Fruit fly (Drosophila melanogaster): ENCODE measurements around the gene CCHa2.

The CCHa2 gene

dm6 chr3R:13395133-13395532, at the start of gene CCHa2:
Gene CCHa2, minus strand, starts transcription at chr3R:13395197.
- no peak for TF ChIP-seq CG11617 (GFP tag; optimal IDR thresholded peaks at IDR 0.05)
- TF ChIP-seq CG12768 (GFP tag; optimal IDR thresholded peaks at IDR 0.05), result no peak
- TF ChIP-seq cnc (optimal IDR thresholded peaks at IDR 0.05), result no peak
- TF ChIP-seq tj (GFP tag; optimal IDR thresholded peaks at IDR 0.05), result no peak
- TF ChIP-seq Hr96 (GFP tag; optimal IDR thresholded peaks at IDR 0.05), result no peak
- TF ChIP-seq Clk (GFP tag; optimal IDR thresholded peaks at IDR 0.05), result no peak
- no peak for TF ChIP-seq ovo (GFP tag; optimal IDR thresholded peaks at IDR 0.05)
- no peak for TF ChIP-seq CG7045 (GFP tag; optimal IDR thresholded peaks at IDR 0.05)
- TF ChIP-seq CG33017 (tag; optimal IDR thresholded peaks at IDR 0.05), result no peak
- TF ChIP-seq CG1620 (GFP tag; optimal IDR thresholded peaks at IDR 0.05), result no peak
- TF ChIP-seq CG7101 (tag; optimal IDR thresholded peaks at IDR 0.05), result no peak
- TF ChIP-seq Crg-1 (GFP tag; optimal IDR thresholded peaks at IDR 0.05), result no peak
- no peak for TF ChIP-seq cic (GFP tag; optimal IDR thresholded peaks at IDR 0.05)
- no peak for TF ChIP-seq bab1 (GFP tag; optimal IDR thresholded peaks at IDR 0.05)
- no peak for TF ChIP-seq toe (GFP tag; optimal IDR thresholded peaks at IDR 0.05)
- no peak for TF ChIP-seq pad (GFP tag; optimal IDR thresholded peaks at IDR 0.05)
- no peak for TF ChIP-seq CG5204 (GFP tag; optimal IDR thresholded peaks at IDR 0.05)
- no peak for TF ChIP-seq Mnt (GFP tag; optimal IDR thresholded peaks at IDR 0.05)
- TF ChIP-seq CG14711 (tag; optimal IDR thresholded peaks at IDR 0.05), result no peak
- TF ChIP-seq kay (GFP tag; ENCODE audit: borderline replicate concordance), result no peak

dm6 chr3R:13441703-13442102, 46.7 kb upstream of the CCHa2 start:
- no peak for TF ChIP-seq CG33017 (tag; optimal IDR thresholded peaks at IDR 0.05)
- TF ChIP-seq pad (GFP tag; optimal IDR thresholded peaks at IDR 0.05), result no peak
- no peak for TF ChIP-seq tj (GFP tag; optimal IDR thresholded peaks at IDR 0.05)
- no peak for TF ChIP-seq CG5204 (GFP tag; optimal IDR thresholded peaks at IDR 0.05)
- TF ChIP-seq CG7045 (GFP tag; optimal IDR thresholded peaks at IDR 0.05), result no peak
- TF ChIP-seq Hr96 (GFP tag; optimal IDR thresholded peaks at IDR 0.05), result no peak

dm6 chr3R:13435836-13436235, 40.8 kb upstream of the CCHa2 start:
- TF ChIP-seq CG33017 (tag; optimal IDR thresholded peaks at IDR 0.05) (no peak), CG7101 (tag; optimal IDR thresholded peaks at IDR 0.05) (no peak), CG7045 (GFP tag; optimal IDR thresholded peaks at IDR 0.05) (no peak), Mnt (GFP tag; optimal IDR thresholded peaks at IDR 0.05) (no peak), cnc (optimal IDR thresholded peaks at IDR 0.05) (no peak), kay (GFP tag; ENCODE audit: borderline replicate concordance) (no peak)

DNA sequence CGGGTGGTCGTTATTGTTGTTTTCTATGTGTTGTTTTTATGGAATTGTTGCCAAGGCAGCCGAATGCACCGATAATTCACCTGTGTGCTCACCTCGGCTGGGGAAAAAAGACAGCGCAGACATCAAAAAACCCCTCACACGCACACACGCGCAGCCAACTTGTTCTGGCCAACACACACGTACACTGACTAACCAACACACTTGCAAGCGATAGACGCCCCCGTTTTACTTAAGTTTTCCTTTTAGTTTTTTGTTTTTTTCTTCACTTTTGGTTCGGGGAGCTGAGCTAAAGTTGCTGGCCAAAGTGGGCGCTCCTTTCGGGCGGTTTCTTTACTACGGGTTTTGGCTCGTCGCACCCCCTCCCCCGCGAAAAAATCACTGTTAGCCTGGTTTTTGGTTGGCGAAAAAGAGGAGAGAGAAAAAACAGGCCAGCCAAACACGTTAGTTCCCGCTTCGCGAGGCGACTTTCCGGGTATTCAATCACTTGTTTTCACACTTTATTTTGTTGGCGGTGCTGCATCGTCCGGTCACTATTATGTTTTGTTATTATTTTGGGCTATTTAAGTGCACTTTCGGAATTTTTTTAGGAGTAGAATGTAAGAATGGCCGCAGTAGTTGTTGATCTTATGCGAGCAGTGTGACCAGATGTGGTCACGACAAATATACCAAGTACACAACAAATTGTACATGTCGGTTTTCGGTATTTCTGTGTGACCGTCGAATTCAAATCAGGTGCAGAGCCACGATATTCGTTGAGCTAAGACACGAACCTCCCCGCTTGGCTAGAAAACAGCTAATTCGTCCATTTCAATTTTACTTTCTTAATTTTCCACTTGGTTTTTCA, 39.5 kb upstream of the CCHa2 start, which contains the start of gene yrt:
Gene yrt, minus strand, starts transcription at position 660 of the 844 bp plus-strand sequence.
- TF ChIP-seq CG7101 (tag; optimal IDR thresholded peaks at IDR 0.05) (no peak), bab1 (GFP tag; optimal IDR thresholded peaks at IDR 0.05) (peak; percentile 41), Clk (GFP tag; optimal IDR thresholded peaks at IDR 0.05) (no peak), pad (GFP tag; optimal IDR thresholded peaks at IDR 0.05) (peak; percentile 90)

dm6 chr3R:13433623-13434022, 38.6 kb upstream of the CCHa2 start:
- no peak for TF ChIP-seq ovo (GFP tag; optimal IDR thresholded peaks at IDR 0.05)
- TF ChIP-seq CG1620 (GFP tag; optimal IDR thresholded peaks at IDR 0.05), result peak; percentile 64
- TF ChIP-seq Crg-1 (GFP tag; optimal IDR thresholded peaks at IDR 0.05), result peak; percentile 47
- no peak for TF ChIP-seq Clk (GFP tag; optimal IDR thresholded peaks at IDR 0.05)
- no peak for TF ChIP-seq pad (GFP tag; optimal IDR thresholded peaks at IDR 0.05)
- peak; percentile 66 for TF ChIP-seq CG11617 (GFP tag; optimal IDR thresholded peaks at IDR 0.05)
- TF ChIP-seq cnc (optimal IDR thresholded peaks at IDR 0.05), result no peak
- peak; percentile 64 for TF ChIP-seq CG5204 (GFP tag; optimal IDR thresholded peaks at IDR 0.05)
- no peak for TF ChIP-seq CG7045 (GFP tag; optimal IDR thresholded peaks at IDR 0.05)
- peak; percentile 36 for TF ChIP-seq toe (GFP tag; optimal IDR thresholded peaks at IDR 0.05)
- peak; percentile 93 for TF ChIP-seq bab1 (GFP tag; optimal IDR thresholded peaks at IDR 0.05)
- TF ChIP-seq CG33017 (tag; optimal IDR thresholded peaks at IDR 0.05), result peak; percentile 72
- peak; percentile 57 for TF ChIP-seq CG14711 (tag; optimal IDR thresholded peaks at IDR 0.05)
- peak; percentile 28 for TF ChIP-seq Mnt (GFP tag; optimal IDR thresholded peaks at IDR 0.05)
- no peak for TF ChIP-seq Hr96 (GFP tag; optimal IDR thresholded peaks at IDR 0.05)
- no peak for TF ChIP-seq CG12768 (GFP tag; optimal IDR thresholded peaks at IDR 0.05)
- peak; percentile 49 for TF ChIP-seq kay (GFP tag; ENCODE audit: borderline replicate concordance)
- peak; percentile 53 for TF ChIP-seq tj (GFP tag; optimal IDR thresholded peaks at IDR 0.05)
- no peak for TF ChIP-seq cic (GFP tag; optimal IDR thresholded peaks at IDR 0.05)
- TF ChIP-seq CG7101 (tag; optimal IDR thresholded peaks at IDR 0.05), result peak; percentile 66

- peak; percentile 11 for TF ChIP-seq bab1 (GFP tag; optimal IDR thresholded peaks at IDR 0.05)
- no peak for TF ChIP-seq CG14711 (tag; optimal IDR thresholded peaks at IDR 0.05)
Observed at dm6 chr3R:13428341-13429040, 33.5 kb upstream of the CCHa2 start.

Data from whole organism, adult.